Worm (Caenorhabditis elegans) whole organism, early embryonic: ENCODE measurements around the gene srsx-19.

Source experiments
- F13C5.2 ChIP-seq: sonication (generic microtip); optimal IDR thresholded peaks from 2 replicates; lab custom pipeline; 2017; ENCODE audit warnings: mild to moderate bottlenecking, missing genetic modification characterization, inconsistent platforms, missing compliant biosample characterization
- ama-1 ChIP-seq: fragments of 150-350 bp; optimal IDR thresholded peaks from 2 replicates; lab custom pipeline; 2014
- ets-7 ChIP-seq: sonication (generic microtip); optimal IDR thresholded peaks from 2 replicates; lab custom pipeline; 2016; ENCODE audit warnings: missing genotype, missing genetic modification characterization, missing compliant biosample characterization
- flt-1 ChIP-seq: fragments of 200-800 bp; sonication (Bioruptor generic); IDR thresholded peaks from 2 replicates; pipeline ENCODE4 v1.3.6; 2022; ENCODE audit warnings: missing genetic modification characterization, missing compliant biosample characterization
- hmbx-1 ChIP-seq: sonication (generic microtip); optimal IDR thresholded peaks from 2 replicates; lab custom pipeline; 2016; ENCODE audit warnings: mild to moderate bottlenecking, missing genetic modification characterization, missing compliant biosample characterization
- hmg-4 ChIP-seq: fragments of 200-800 bp; sonication (Bioruptor generic); optimal IDR thresholded peaks from 2 replicates; lab custom pipeline; 2018; ENCODE audit warnings: mild to moderate bottlenecking, missing genetic modification characterization, missing compliant biosample characterization
- scrt-1 ChIP-seq: fragments of 200-800 bp; sonication (Bioruptor generic); IDR thresholded peaks from 2 replicates; pipeline ENCODE4 v1.3.6; 2022; ENCODE audit warnings: missing genetic modification characterization, missing compliant biosample characterization

ce11 chrV:13931225-13931624 lies 43.8 kb downstream of the srsx-19 start, which contains the start of gene C06B3.16:
- TF ChIP-seq flt-1 (GFP tag; lab: Robert Waterston, UW) (no peak), ama-1 (lab: Kevin White, UChicago) (no peak), ets-7 (tag; lab: Kevin White, UChicago) (no peak), F13C5.2 (tag; lab: Kevin White, UChicago) (no peak), scrt-1 (GFP tag; lab: Robert Waterston, UW) (no peak), hmbx-1 (tag; lab: Kevin White, UChicago) (no peak), hmg-4 (GFP tag; lab: Kevin White, UChicago) (no peak)
